Fruit fly (Drosophila melanogaster) whole organism, embryonic: ENCODE measurements around the gene CG7512.
A peak's percentile ranks its signal among the peaks of the same experiment; 100 is the strongest.

Source experiments
- Asciz ChIP-seq: fragments of 200-800 bp; sonication (Bioruptor generic); optimal IDR thresholded peaks from 2 replicates; lab custom pipeline; 2017; ENCODE audit warnings: missing biosample characterization, mild to moderate bottlenecking, missing genetic modification characterization, missing genetic modification reagents
- BEAF-32 ChIP-seq: fragments of 200-800 bp; sonication (Bioruptor generic); optimal IDR thresholded peaks from 3 replicates; lab custom pipeline; 2017; ENCODE audit warnings: missing biosample characterization, missing genetic modification characterization, mild to moderate bottlenecking, moderate library complexity, missing genetic modification reagents
- Bgb ChIP-seq: fragments of 200-800 bp; sonication (Bioruptor generic); IDR thresholded peaks from 2 replicates; pipeline ENCODE4 v1.3.6; 2022; ENCODE audit warnings: missing biosample characterization, missing genetic modification characterization; ENCODE audit not compliant: partially characterized antibody
- CG10209 ChIP-seq: fragments of 200-800 bp; sonication (Bioruptor generic); optimal IDR thresholded peaks from 3 replicates; lab custom pipeline; 2017; ENCODE audit warnings: missing biosample characterization, mild to moderate bottlenecking, missing genetic modification characterization, missing genetic modification reagents
- CG1024 ChIP-seq: fragments of 200-800 bp; sonication (Bioruptor generic); IDR thresholded peaks from 2 replicates; pipeline ENCODE4 v1.3.6; 2022; ENCODE audit warnings: missing biosample characterization, missing genetic modification characterization
- CG10366 ChIP-seq: fragments of 200-800 bp; sonication (Bioruptor generic); IDR thresholded peaks from 2 replicates; pipeline ENCODE4 v1.3.6; 2022; ENCODE audit warnings: missing biosample characterization, missing genetic modification characterization
- CG10565 ChIP-seq: fragments of 200-800 bp; sonication (Bioruptor generic); optimal IDR thresholded peaks from 3 replicates; lab custom pipeline; 2016; ENCODE audit warnings: missing biosample characterization, mild to moderate bottlenecking, missing genetic modification characterization
- CG10959 ChIP-seq: fragments of 200-800 bp; sonication (Bioruptor generic); IDR thresholded peaks from 2 replicates; pipeline ENCODE4 v1.3.6; 2022; ENCODE audit warnings: missing biosample characterization, missing genetic modification characterization
- CG10979 ChIP-seq: fragments of 200-800 bp; sonication (Bioruptor generic); optimal IDR thresholded peaks from 2 replicates; lab custom pipeline; 2018; ENCODE audit warnings: missing biosample characterization, mild to moderate bottlenecking, missing genetic modification characterization, moderate library complexity
- CG12104 ChIP-seq: fragments of 200-800 bp; sonication (Bioruptor generic); optimal IDR thresholded peaks from 3 replicates; lab custom pipeline; 2016; ENCODE audit warnings: missing biosample characterization, missing genetic modification characterization
- CG12659 ChIP-seq: fragments of 200-800 bp; sonication (Bioruptor generic); optimal IDR thresholded peaks from 3 replicates; lab custom pipeline; 2017; ENCODE audit warnings: mild to moderate bottlenecking, missing biosample characterization, missing genetic modification reagents, missing genetic modification characterization
- CG14441 ChIP-seq: fragments of 200-800 bp; sonication (Bioruptor generic); IDR thresholded peaks from 2 replicates; pipeline ENCODE4 v1.3.6; 2022; ENCODE audit warnings: missing biosample characterization, missing genetic modification characterization
- CG15601 ChIP-seq: fragments of 200-800 bp; sonication (Bioruptor generic); optimal IDR thresholded peaks from 3 replicates; lab custom pipeline; 2019; ENCODE audit warnings: missing biosample characterization, mild to moderate bottlenecking, missing genetic modification characterization, moderate library complexity
- CG15696 ChIP-seq: fragments of 200-800 bp; sonication (Bioruptor generic); optimal IDR thresholded peaks from 2 replicates; lab custom pipeline; 2019; ENCODE audit warnings: missing biosample characterization, mild to moderate bottlenecking, missing genetic modification characterization, moderate library complexity
- CG1602 ChIP-seq: fragments of 200-800 bp; sonication (Bioruptor generic); optimal IDR thresholded peaks from 3 replicates; lab custom pipeline; 2016; ENCODE audit warnings: missing biosample characterization, missing genetic modification characterization
- CG1647 ChIP-seq: fragments of 200-800 bp; sonication (Bioruptor generic); optimal IDR thresholded peaks from 3 replicates; lab custom pipeline; 2016; ENCODE audit warnings: missing biosample characterization, missing genetic modification characterization
- CG18599 ChIP-seq: fragments of 200-800 bp; sonication (Bioruptor generic); optimal IDR thresholded peaks from 3 replicates; lab custom pipeline; 2017; ENCODE audit warnings: missing biosample characterization, missing genetic modification characterization, mild to moderate bottlenecking, moderate library complexity, missing genetic modification reagents
- CG31441 ChIP-seq: fragments of 200-800 bp; sonication (Bioruptor generic); IDR thresholded peaks from 2 replicates; pipeline ENCODE4 v1.3.6; 2022; ENCODE audit warnings: missing biosample characterization, missing genetic modification characterization
- CG32532 ChIP-seq: fragments of 200-800 bp; sonication (Bioruptor generic); IDR thresholded peaks from 2 replicates; pipeline ENCODE4 v1.3.6; 2022; ENCODE audit warnings: missing biosample characterization, missing genetic modification characterization
- CG43689 ChIP-seq: fragments of 200-800 bp; sonication (Bioruptor generic); IDR thresholded peaks from 2 replicates; pipeline ENCODE4 v1.3.6; 2022; ENCODE audit warnings: missing biosample characterization, missing genetic modification characterization
- CG4404 ChIP-seq: fragments of 200-800 bp; sonication (Bioruptor generic); IDR thresholded peaks from 2 replicates; pipeline ENCODE4 v1.3.6; 2022; ENCODE audit warnings: missing biosample characterization, missing genetic modification characterization
- CG6854 ChIP-seq: fragments of 200-800 bp; sonication (Bioruptor generic); optimal IDR thresholded peaks from 3 replicates; lab custom pipeline; 2017; ENCODE audit warnings: missing biosample characterization, mild to moderate bottlenecking, missing genetic modification characterization
- CG8478 ChIP-seq: fragments of >200 bp; optimal IDR thresholded peaks from 2 replicates; lab custom pipeline; 2018
- CG8944 ChIP-seq: fragments of 200-800 bp; sonication (Bioruptor generic); optimal IDR thresholded peaks from 3 replicates; lab custom pipeline; 2016; ENCODE audit warnings: missing biosample characterization, missing genetic modification characterization
- Dbx ChIP-seq: fragments of 200-800 bp; sonication (Bioruptor generic); IDR thresholded peaks from 3 replicates; pipeline ENCODE4 v1.3.6; 2022; ENCODE audit warnings: missing biosample characterization, missing genetic modification characterization
- E2f2 ChIP-seq: fragments of 200-800 bp; sonication (Bioruptor generic); IDR thresholded peaks from 2 replicates; pipeline ENCODE4 v1.3.6; 2022; ENCODE audit warnings: missing biosample characterization, missing genetic modification characterization
- Jarid2 ChIP-seq: fragments of 200-800 bp; sonication (Bioruptor generic); optimal IDR thresholded peaks from 3 replicates; lab custom pipeline; 2017; ENCODE audit warnings: mild to moderate bottlenecking, missing biosample characterization, missing genetic modification reagents, missing genetic modification characterization
- Lim3 ChIP-seq: fragments of 200-800 bp; sonication (Bioruptor generic); IDR thresholded peaks from 2 replicates; pipeline ENCODE4 v1.3.6; 2022; ENCODE audit warnings: missing biosample characterization, missing genetic modification characterization
- Lpt ChIP-seq: fragments of >200 bp; optimal IDR thresholded peaks from 2 replicates; lab custom pipeline; 2018; ENCODE audit warnings: missing biosample characterization, missing genetic modification characterization
- MTF-1 ChIP-seq: fragments of 200-800 bp; sonication (Bioruptor generic); optimal IDR thresholded peaks from 2 replicates; lab custom pipeline; 2018; ENCODE audit warnings: missing biosample characterization, mild to moderate bottlenecking, missing genetic modification characterization, borderline replicate concordance
- Meics ChIP-seq: fragments of 200-800 bp; sonication (Bioruptor generic); optimal IDR thresholded peaks from 2 replicates; lab custom pipeline; 2017; ENCODE audit warnings: missing biosample characterization, mild to moderate bottlenecking, missing genetic modification characterization
- Mrtf ChIP-seq: fragments of 200-800 bp; sonication (Bioruptor generic); IDR thresholded peaks from 3 replicates; pipeline ENCODE4 v1.3.6; 2022; ENCODE audit warnings: missing biosample characterization, missing genetic modification characterization
- NfI ChIP-seq: fragments of 200-800 bp; sonication (Bioruptor generic); optimal IDR thresholded peaks from 3 replicates; lab custom pipeline; 2018; ENCODE audit warnings: missing biosample characterization, mild to moderate bottlenecking, missing genetic modification characterization, moderate library complexity
- Stat92E ChIP-seq, 3 experiments: fragments of >200 bp in 2 of 3; fragments of 200-800 bp in 1 of 3; sonication (Bioruptor generic) in 1 of 3; optimal IDR thresholded peaks; 2 replicates each; lab custom pipeline; 2017 to 2019; ENCODE audit warnings: missing biosample characterization in 3 of 3, missing genetic modification characterization in 3 of 3, mild to moderate bottlenecking in 1 of 3, moderate library complexity in 1 of 3
- ap ChIP-seq: fragments of 200-800 bp; sonication (Bioruptor generic); IDR thresholded peaks from 2 replicates; pipeline ENCODE4 v1.3.6; 2022; ENCODE audit warnings: missing biosample characterization, missing genetic modification characterization
- ash1 ChIP-seq: fragments of 200-800 bp; sonication (Bioruptor generic); optimal IDR thresholded peaks from 2 replicates; lab custom pipeline; 2018; ENCODE audit warnings: missing biosample characterization, mild to moderate bottlenecking, missing genetic modification characterization
- crc ChIP-seq: fragments of 200-800 bp; sonication (Bioruptor generic); optimal IDR thresholded peaks from 2 replicates; lab custom pipeline; 2016; ENCODE audit warnings: missing biosample characterization, missing genetic modification characterization
- dysf ChIP-seq: fragments of 200-800 bp; sonication (Bioruptor generic); IDR thresholded peaks from 3 replicates; pipeline ENCODE4 v1.3.6; 2022; ENCODE audit warnings: missing biosample characterization, missing genetic modification characterization
- exex ChIP-seq: fragments of 200-800 bp; sonication (Bioruptor generic); optimal IDR thresholded peaks from 4 replicates; lab custom pipeline; 2018; ENCODE audit warnings: missing biosample characterization, mild to moderate bottlenecking, missing genetic modification characterization, moderate library complexity
- hkb ChIP-seq, 2 experiments: fragments of 200-800 bp in 1 of 2; fragments of >200 bp in 1 of 2; sonication (Bioruptor generic) in 1 of 2; IDR thresholded peaks in 1 of 2; optimal IDR thresholded peaks in 1 of 2; 2 replicates each; pipeline versions ENCODE4 v1.3.6 to Lab custom; 2017 to 2022; ENCODE audit warnings: missing biosample characterization in 1 of 2, missing genetic modification characterization in 1 of 2
- ken ChIP-seq: fragments of 200-800 bp; sonication (Bioruptor generic); IDR thresholded peaks from 3 replicates; pipeline ENCODE4 v1.3.6; 2022; ENCODE audit warnings: missing biosample characterization, missing genetic modification characterization
- luna ChIP-seq: fragments of 200-800 bp; sonication (Bioruptor generic); optimal IDR thresholded peaks from 2 replicates; lab custom pipeline; 2016; ENCODE audit warnings: missing biosample characterization, missing genetic modification characterization
- nom ChIP-seq: fragments of 200-800 bp; sonication (Bioruptor generic); optimal IDR thresholded peaks from 2 replicates; lab custom pipeline; 2017; ENCODE audit warnings: missing biosample characterization, missing genetic modification characterization, mild to moderate bottlenecking, moderate library complexity, missing genetic modification reagents
- p53 ChIP-seq: fragments of 200-800 bp; sonication (Bioruptor generic); optimal IDR thresholded peaks from 2 replicates; lab custom pipeline; 2016; ENCODE audit warnings: missing biosample characterization, missing genetic modification characterization
- pnt ChIP-seq: fragments of 200-800 bp; sonication (Bioruptor generic); optimal IDR thresholded peaks from 3 replicates; lab custom pipeline; 2016; ENCODE audit warnings: missing biosample characterization, missing genetic modification characterization
- row ChIP-seq: fragments of 200-800 bp; sonication (Bioruptor generic); IDR thresholded peaks from 3 replicates; pipeline ENCODE4 v1.3.6; 2022; ENCODE audit warnings: missing biosample characterization, missing genetic modification characterization
- sug ChIP-seq: fragments of 200-800 bp; optimal IDR thresholded peaks from 2 replicates; lab custom pipeline; 2019; ENCODE audit warnings: missing biosample characterization, mild to moderate bottlenecking, missing genetic modification characterization, moderate library complexity
- tup ChIP-seq: fragments of 200-800 bp; sonication (Bioruptor generic); optimal IDR thresholded peaks from 2 replicates; lab custom pipeline; 2016; ENCODE audit warnings: missing biosample characterization, mild to moderate bottlenecking, missing genetic modification characterization, moderate library complexity
- zen ChIP-seq: fragments of 200-800 bp; sonication (Bioruptor generic); optimal IDR thresholded peaks from 3 replicates; lab custom pipeline; 2018; ENCODE audit warnings: missing biosample characterization, mild to moderate bottlenecking, missing genetic modification characterization, moderate library complexity

Gene CG7512

dm6 chr3L:11491222-11491873 lies 22.2 kb upstream of the CG7512 start (continued):
- no peak for TF ChIP-seq CG8478 (lab: Kevin White, UChicago)
- peak; percentile 7 for TF ChIP-seq CG1602 (GFP tag; lab: Kevin White, UChicago)
- peak; percentile 1 for TF ChIP-seq CG15696
- no peak for TF ChIP-seq Lpt (GFP tag; lab: Kevin White, UChicago)
- TF ChIP-seq CG10366 (GFP tag; lab: Robert Waterston, UW), result peak; percentile 69; the same call in 1 of the 2 replicates
- peak; percentile 81 for TF ChIP-seq CG32532 (GFP tag; lab: Robert Waterston, UW)
- TF ChIP-seq pnt (GFP tag; lab: Kevin White, UChicago), result peak; percentile 17
- TF ChIP-seq p53, result no peak
- no peak for TF ChIP-seq tup (GFP tag; lab: Kevin White, UChicago)
- peak; percentile 59 for TF ChIP-seq ap (GFP tag; lab: Robert Waterston, UW)
- peak; percentile 23 for TF ChIP-seq CG8944 (GFP tag; lab: Kevin White, UChicago)
- TF ChIP-seq CG6854 (GFP tag; lab: Kevin White, UChicago), result no peak
- TF ChIP-seq CG31441 (GFP tag; lab: Robert Waterston, UW), result peak; percentile 43; the same call in 1 of the 2 replicates
- no peak; the same call in 1 of the 2 replicates for TF ChIP-seq Bgb (GFP tag; lab: Robert Waterston, UW)
- no peak for TF ChIP-seq CG15601 (tag; lab: Kevin White, UChicago)
- no peak for TF ChIP-seq BEAF-32 (GFP tag; lab: Kevin White, UChicago)
- no peak for TF ChIP-seq hkb (optimal IDR thresholded peaks at IDR 0.05; lab: Kevin White, UChicago)
- TF ChIP-seq hkb (GFP tag; IDR thresholded peaks at IDR 0.05; lab: Robert Waterston, UW), result peak; percentile 73
- peak; percentile 78 for TF ChIP-seq CG14441 (GFP tag; lab: Robert Waterston, UW)
- no peak for TF ChIP-seq Lim3 (GFP tag; lab: Robert Waterston, UW)
- no peak; the same call in 1 of the 2 replicates for TF ChIP-seq E2f2 (GFP tag; lab: Robert Waterston, UW)
- peak; percentile 45 for TF ChIP-seq sug (tag; lab: Kevin White, UChicago)
- TF ChIP-seq CG10209, result peak; percentile 45
- no peak for TF ChIP-seq exex (tag; lab: Kevin White, UChicago)
- TF ChIP-seq CG12104, result peak; percentile 15
- TF ChIP-seq ash1 (GFP tag; lab: Kevin White, UChicago), result no peak
- no peak for TF ChIP-seq CG43689 (GFP tag; lab: Robert Waterston, UW)
- peak; percentile 9 for TF ChIP-seq luna
- TF ChIP-seq CG10959 (GFP tag; lab: Robert Waterston, UW), result peak; percentile 37; the same call in 1 of the 2 replicates
- no peak for TF ChIP-seq CG1647 (GFP tag; lab: Kevin White, UChicago)
- TF ChIP-seq ken (GFP tag; lab: Robert Waterston, UW), result peak; percentile 60; the same call in 1 of the 3 replicates
- TF ChIP-seq dysf (GFP tag; lab: Robert Waterston, UW), result peak; percentile 80
- peak; percentile 25 for TF ChIP-seq zen (tag; lab: Kevin White, UChicago)
- peak; percentile 64 for TF ChIP-seq Dbx
- TF ChIP-seq Stat92E (GFP tag; optimal IDR thresholded peaks at IDR 0.05; lab: Kevin White, UChicago), result peak in 1 of 3 experiments; percentile 27
- TF ChIP-seq CG4404 (GFP tag; lab: Robert Waterston, UW), result no peak; the same call in 1 of the 2 replicates
- no peak for TF ChIP-seq Jarid2 (GFP tag; lab: Kevin White, UChicago)
- TF ChIP-seq Meics, result peak; percentile 75
- TF ChIP-seq row (GFP tag; lab: Robert Waterston, UW), result peak; percentile 85
- no peak for TF ChIP-seq MTF-1 (GFP tag; lab: Kevin White, UChicago)
- TF ChIP-seq nom, result peak; percentile 5
- TF ChIP-seq NfI (GFP tag; lab: Kevin White, UChicago), result peak; percentile 67
- TF ChIP-seq CG10565 (GFP tag; lab: Kevin White, UChicago), result no peak
- TF ChIP-seq CG1024 (GFP tag; lab: Robert Waterston, UW), result no peak
- TF ChIP-seq CG12659 (GFP tag; lab: Kevin White, UChicago), result peak; percentile 64
- no peak for TF ChIP-seq Asciz
- TF ChIP-seq CG10979 (tag; lab: Kevin White, UChicago), result peak; percentile 49
- no peak; the same call in 2 of the 3 replicates for TF ChIP-seq Mrtf (GFP tag; lab: Robert Waterston, UW)
- no peak for TF ChIP-seq crc
- TF ChIP-seq CG18599, result peak; percentile 72
